Worm (Caenorhabditis elegans) whole organism, L1 larva: Measurements from ENCODE around the gene Y39B6A.10.

ENCODE experiments used
- ceh-82 ChIP-seq, 3 experiments: fragments of 150-350 bp in 1 of 3; sonication (generic microtip) in 2 of 3; optimal IDR thresholded peaks; 2 replicates each; lab custom pipeline; 2014 to 2017; ENCODE audit warnings: missing biosample characterization in 3 of 3, missing genetic modification characterization in 3 of 3
- tbx-2 ChIP-seq: sonication (generic microtip); optimal IDR thresholded peaks from 2 replicates; lab custom pipeline; 2016; ENCODE audit warnings: missing genetic modification characterization, missing compliant biosample characterization
- zag-1 ChIP-seq: fragments of 150-350 bp; optimal IDR thresholded peaks from 2 replicates; lab custom pipeline; 2014; ENCODE audit warnings: missing biosample characterization, missing genetic modification characterization

- TF ChIP-seq zag-1 (no peak), ceh-82 (tag; optimal IDR thresholded peaks at IDR 0.05; lab: Kevin White, UChicago) (no peak), tbx-2 (tag; lab: Kevin White, UChicago) (no peak)
Observed at ce11 chrV:19082541-19082940, 50.9 kb downstream of the Y39B6A.10 start, which contains the start of gene nhr-95.
